Worm (Caenorhabditis elegans): ENCODE measurements around the gene Y55D5A.3.
"Not testable (repeated sequence)": the region's sequence is repeated elsewhere in the genome, so short reads cannot be mapped to it uniquely, and the experiment has no call there.

DNA sequence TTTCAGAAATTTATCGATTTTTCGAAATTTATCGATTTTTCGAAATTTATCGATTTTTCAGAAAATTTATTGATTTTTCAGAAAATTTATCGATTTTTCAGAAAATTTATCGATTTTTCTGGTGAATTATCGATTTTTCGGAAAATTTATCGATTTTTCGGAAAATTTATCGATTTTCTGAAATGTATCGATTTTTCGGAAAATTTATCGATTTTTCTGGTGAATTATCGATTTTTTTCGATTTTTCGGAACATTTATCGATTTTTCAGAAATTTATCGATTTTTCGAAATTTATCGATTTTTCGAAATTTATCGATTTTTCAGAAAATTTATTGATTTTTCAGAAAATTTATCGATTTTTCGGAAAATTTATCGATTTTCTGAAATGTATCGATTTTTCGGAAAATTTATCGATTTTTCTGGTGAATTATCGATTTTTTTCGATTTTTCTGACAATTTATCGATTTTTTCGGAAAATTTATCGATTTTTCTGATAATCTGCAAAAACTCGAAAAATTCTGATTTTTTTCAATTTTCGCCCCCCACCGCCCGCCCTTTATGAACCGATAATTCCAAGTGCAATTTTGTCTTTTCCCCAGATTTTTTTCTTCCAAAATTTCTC is 14.7 kb downstream of the Y55D5A.3 start:
- not testable (repeated sequence) for TF ChIP-seq skn-1 (tag; optimal IDR thresholded peaks at IDR 0.05); nhr-77 (tag; optimal IDR thresholded peaks at IDR 0.05); nhr-11 (tag; optimal IDR thresholded peaks at IDR 0.05); nhr-237 (tag; optimal IDR thresholded peaks at IDR 0.05); lin-39 (tag; optimal IDR thresholded peaks at IDR 0.05); ama-1 (optimal IDR thresholded peaks at IDR 0.05); unc-62 (GFP tag; optimal IDR thresholded peaks at IDR 0.05); pha-4 (tag; optimal IDR thresholded peaks at IDR 0.05); egl-5 (tag; optimal IDR thresholded peaks at IDR 0.05); fkh-2 (tag; optimal IDR thresholded peaks at IDR 0.05); nhr-25 (tag; optimal IDR thresholded peaks at IDR 0.05); aly-2 (tag; optimal IDR thresholded peaks at IDR 0.05); jun-1 (tag; optimal IDR thresholded peaks at IDR 0.05)
- peak; percentile 100 for TF ChIP-seq ceh-28 (tag; optimal IDR thresholded peaks at IDR 0.05)

Data from whole organism, L3 larva.